Fruit fly (Drosophila melanogaster) whole organism, embryonic: Measurements from ENCODE around the gene Act79B.
A peak's percentile ranks its signal among the peaks of the same experiment; 100 is the strongest.

Experiments used
- Asciz ChIP-seq: fragments of 200-800 bp; sonication (Bioruptor generic); optimal IDR thresholded peaks from 2 replicates; lab custom pipeline; 2017; ENCODE audit warnings: missing biosample characterization, mild to moderate bottlenecking, missing genetic modification characterization, missing genetic modification reagents
- Atf6 ChIP-seq: fragments of 200-800 bp; sonication (Bioruptor generic); IDR thresholded peaks from 2 replicates; pipeline ENCODE4 v1.3.6; 2022; ENCODE audit warnings: missing biosample characterization, missing genetic modification characterization
- CG10267 ChIP-seq: fragments of 200-800 bp; sonication (Bioruptor generic); optimal IDR thresholded peaks from 2 replicates; lab custom pipeline; 2018; ENCODE audit warnings: missing biosample characterization, mild to moderate bottlenecking, missing genetic modification characterization, moderate library complexity
- CG11456 ChIP-seq: fragments of 200-800 bp; sonication (Bioruptor generic); IDR thresholded peaks from 3 replicates; pipeline ENCODE4 v1.3.6; 2022; ENCODE audit warnings: missing biosample characterization, missing genetic modification characterization
- CG13624 ChIP-seq: fragments of 200-800 bp; sonication (Bioruptor generic); optimal IDR thresholded peaks from 2 replicates; lab custom pipeline; 2016; ENCODE audit warnings: missing biosample characterization, missing genetic modification characterization
- CG13894 ChIP-seq: fragments of 200-800 bp; sonication (Bioruptor generic); optimal IDR thresholded peaks from 3 replicates; lab custom pipeline; 2018; ENCODE audit warnings: missing biosample characterization, mild to moderate bottlenecking, missing genetic modification characterization, moderate library complexity
- CG15479 ChIP-seq: fragments of 200-800 bp; sonication (Bioruptor generic); optimal IDR thresholded peaks from 3 replicates; lab custom pipeline; 2019; ENCODE audit warnings: missing biosample characterization, mild to moderate bottlenecking, missing genetic modification characterization, moderate library complexity
- CG17328 ChIP-seq: fragments of 200-800 bp; sonication (Bioruptor generic); IDR thresholded peaks from 2 replicates; pipeline ENCODE4 v1.3.6; 2022; ENCODE audit warnings: missing biosample characterization, missing genetic modification characterization
- CG31388 ChIP-seq: fragments of 200-800 bp; sonication (Bioruptor generic); optimal IDR thresholded peaks from 2 replicates; lab custom pipeline; 2016; ENCODE audit warnings: missing biosample characterization, missing genetic modification characterization
- CG3163 ChIP-seq: fragments of 200-800 bp; sonication (Bioruptor generic); optimal IDR thresholded peaks from 3 replicates; lab custom pipeline; 2016; ENCODE audit warnings: missing biosample characterization, missing genetic modification characterization
- CG4282 ChIP-seq: fragments of 200-800 bp; sonication (Bioruptor generic); optimal IDR thresholded peaks from 2 replicates; lab custom pipeline; 2016; ENCODE audit warnings: missing biosample characterization, missing genetic modification characterization
- CG5245 ChIP-seq: fragments of 200-800 bp; sonication (Bioruptor generic); optimal IDR thresholded peaks from 3 replicates; lab custom pipeline; 2016; ENCODE audit warnings: missing biosample characterization, missing genetic modification characterization
- CG6689 ChIP-seq: fragments of 200-800 bp; sonication (Bioruptor generic); IDR thresholded peaks from 2 replicates; pipeline ENCODE4 v1.3.6; 2022; ENCODE audit warnings: missing biosample characterization, missing genetic modification characterization
- Deaf1 ChIP-seq: fragments of 200-800 bp; optimal IDR thresholded peaks from 3 replicates; lab custom pipeline; 2019; ENCODE audit warnings: missing biosample characterization, mild to moderate bottlenecking, missing genetic modification characterization, moderate library complexity
- Gsc ChIP-seq: fragments of 200-800 bp; sonication (Bioruptor generic); IDR thresholded peaks from 2 replicates; pipeline ENCODE4 v1.3.6; 2022; ENCODE audit warnings: missing biosample characterization, missing genetic modification characterization
- Gug ChIP-seq: fragments of 200-800 bp; sonication (Bioruptor generic); IDR thresholded peaks from 4 replicates; pipeline ENCODE4 v1.3.6; 2022; ENCODE audit warnings: missing biosample characterization, missing genetic modification characterization
- Jarid2 ChIP-seq: fragments of 200-800 bp; sonication (Bioruptor generic); optimal IDR thresholded peaks from 3 replicates; lab custom pipeline; 2017; ENCODE audit warnings: mild to moderate bottlenecking, missing biosample characterization, missing genetic modification reagents, missing genetic modification characterization
- Mes4 ChIP-seq: fragments of 200-800 bp; sonication (Bioruptor generic); optimal IDR thresholded peaks from 2 replicates; lab custom pipeline; 2016; ENCODE audit warnings: missing biosample characterization, missing genetic modification characterization
- Mrtf ChIP-seq: fragments of 200-800 bp; sonication (Bioruptor generic); IDR thresholded peaks from 3 replicates; pipeline ENCODE4 v1.3.6; 2022; ENCODE audit warnings: missing biosample characterization, missing genetic modification characterization
- Neu2 ChIP-seq: fragments of 200-800 bp; sonication (Bioruptor generic); optimal IDR thresholded peaks from 3 replicates; lab custom pipeline; 2016; ENCODE audit warnings: missing biosample characterization, missing genetic modification characterization, borderline replicate concordance
- Vsx1 ChIP-seq: fragments of 200-800 bp; sonication (Bioruptor generic); optimal IDR thresholded peaks from 2 replicates; lab custom pipeline; 2017; ENCODE audit warnings: missing biosample characterization, mild to moderate bottlenecking, missing genetic modification characterization, missing genetic modification reagents
- Xrp1 ChIP-seq: fragments of 200-800 bp; sonication (Bioruptor generic); IDR thresholded peaks from 2 replicates; pipeline ENCODE4 v1.3.6; 2022; ENCODE audit warnings: missing biosample characterization, missing genetic modification characterization
- jigr1 ChIP-seq: fragments of 200-800 bp; sonication (Bioruptor generic); IDR thresholded peaks from 3 replicates; pipeline ENCODE4 v1.3.6; 2022; ENCODE audit warnings: missing biosample characterization, missing genetic modification characterization
- odd ChIP-seq: fragments of 200-800 bp; sonication (Bioruptor generic); optimal IDR thresholded peaks from 2 replicates; lab custom pipeline; 2017; ENCODE audit warnings: missing biosample characterization, mild to moderate bottlenecking, missing genetic modification characterization
- prd ChIP-seq, 3 experiments: fragments of >200 bp in 2 of 3; fragments of 200-800 bp in 1 of 3; sonication (Bioruptor generic) in 1 of 3; optimal IDR thresholded peaks in 2 of 3; IDR thresholded peaks in 1 of 3; 2 replicates in 2 of 3; 3 replicates in 1 of 3; pipeline versions ENCODE4 v1.3.6 to Lab custom; 2017 to 2022; ENCODE audit warnings: missing biosample characterization in 1 of 3, missing genetic modification characterization in 1 of 3
- run ChIP-seq: fragments of 200-800 bp; sonication (Bioruptor generic); optimal IDR thresholded peaks from 3 replicates; lab custom pipeline; 2018; ENCODE audit warnings: missing biosample characterization, mild to moderate bottlenecking, missing genetic modification characterization
- scrt ChIP-seq: fragments of 200-800 bp; sonication (Bioruptor generic); optimal IDR thresholded peaks from 2 replicates; lab custom pipeline; 2018; ENCODE audit warnings: missing biosample characterization, mild to moderate bottlenecking, missing genetic modification characterization, moderate library complexity
- slou ChIP-seq: fragments of 200-800 bp; sonication (Bioruptor generic); optimal IDR thresholded peaks from 3 replicates; lab custom pipeline; 2016; ENCODE audit warnings: missing biosample characterization, missing genetic modification characterization
- toy ChIP-seq: fragments of 200-800 bp; sonication (Bioruptor generic); IDR thresholded peaks from 2 replicates; pipeline ENCODE4 v1.3.6; 2022; ENCODE audit warnings: missing biosample characterization, missing genetic modification characterization
- usp ChIP-seq: fragments of >200 bp; optimal IDR thresholded peaks from 2 replicates; lab custom pipeline; 2017; ENCODE audit warnings: missing biosample characterization, missing genetic modification characterization
- zen ChIP-seq: fragments of 200-800 bp; sonication (Bioruptor generic); optimal IDR thresholded peaks from 3 replicates; lab custom pipeline; 2018; ENCODE audit warnings: missing biosample characterization, mild to moderate bottlenecking, missing genetic modification characterization, moderate library complexity

Gene Act79B

dm6 chr3L:22029670-22030069 lies 44.7 kb downstream of the Act79B start, which contains the start of gene CG43392:
TSS of gene CG43392 (minus strand) at chr3L:22029770.
- TF ChIP-seq odd (no peak), CG13624 (no peak), CG4282 (GFP tag; lab: Kevin White, UChicago) (no peak), Vsx1 (GFP tag; lab: Kevin White, UChicago) (no peak), prd (optimal IDR thresholded peaks at IDR 0.05; lab: Kevin White, UChicago) (no peak), prd (GFP tag; IDR thresholded peaks at IDR 0.05; lab: Robert Waterston, UW) (no peak), Mes4 (no peak), run (tag; lab: Kevin White, UChicago) (no peak), usp (GFP tag; lab: Kevin White, UChicago) (no peak), CG31388 (GFP tag; lab: Kevin White, UChicago) (no peak), CG11456 (GFP tag; lab: Robert Waterston, UW) (no peak), CG17328 (GFP tag; lab: Robert Waterston, UW) (no peak), Atf6 (GFP tag; lab: Robert Waterston, UW) (no peak)
- TF ChIP-seq, all 482 proteins: peak for 0

dm6 chr3L:22034717-22035116 lies 49.7 kb downstream of the Act79B start, which contains the start of gene Oct-TyrR:
TSS of gene Oct-TyrR (plus strand) at chr3L:22035003.
- TF ChIP-seq Jarid2 (GFP tag; lab: Kevin White, UChicago) (peak; percentile 19), Gug (0 out of 4 replicates have a peak, but pooled peaks have one; percentile 5), toy (GFP tag; lab: Robert Waterston, UW) (no peak), Mrtf (GFP tag; lab: Robert Waterston, UW) (no peak), jigr1 (GFP tag; lab: Robert Waterston, UW) (no peak), CG15479 (GFP tag; lab: Kevin White, UChicago) (no peak), CG13894 (no peak), CG5245 (GFP tag; lab: Kevin White, UChicago) (no peak), Asciz (GFP tag; lab: Kevin White, UChicago) (no peak), CG10267 (tag; lab: Kevin White, UChicago) (no peak), Gsc (GFP tag; lab: Robert Waterston, UW) (no peak), zen (tag; lab: Kevin White, UChicago) (no peak), CG6689 (GFP tag; lab: Robert Waterston, UW) (no peak), Deaf1 (peak; percentile 96), CG3163 (GFP tag; lab: Kevin White, UChicago) (peak; percentile 87), slou (GFP tag; lab: Kevin White, UChicago) (no peak), Neu2 (GFP tag; lab: Kevin White, UChicago) (no peak), scrt (GFP tag; lab: Kevin White, UChicago) (peak; percentile 75), Xrp1 (GFP tag; lab: Robert Waterston, UW) (no peak)
